Worm (Caenorhabditis elegans) whole organism, L3 larva: Measurements from ENCODE around the gene R12B2.7.

Experiments used
- R02D3.7 ChIP-seq: fragments of 150-350 bp; optimal IDR thresholded peaks from 2 replicates; lab custom pipeline; 2014; ENCODE audit warnings: missing biosample characterization, missing genetic modification characterization
- ama-1 ChIP-seq: fragments of 150-350 bp; optimal IDR thresholded peaks from 2 replicates; lab custom pipeline; 2018
- ceh-16 ChIP-seq: sonication (generic microtip); optimal IDR thresholded peaks from 2 replicates; lab custom pipeline; 2017; ENCODE audit warnings: missing biosample characterization, missing genetic modification characterization
- ceh-28 ChIP-seq: fragments of 150-350 bp; optimal IDR thresholded peaks from 2 replicates; lab custom pipeline; 2014; ENCODE audit warnings: missing biosample characterization, missing genetic modification reagents, missing genetic modification characterization
- ceh-82 ChIP-seq: fragments of 150-350 bp; optimal IDR thresholded peaks from 2 replicates; lab custom pipeline; 2014; ENCODE audit warnings: missing biosample characterization, missing genetic modification characterization
- daf-12 ChIP-seq: fragments of 150-350 bp; optimal IDR thresholded peaks from 2 replicates; lab custom pipeline; 2014; ENCODE audit warnings: missing biosample characterization, missing genetic modification reagents, missing genetic modification characterization
- egl-27 ChIP-seq: sonication (generic microtip); optimal IDR thresholded peaks from 4 replicates; lab custom pipeline; 2017; ENCODE audit warnings: missing biosample characterization, missing genetic modification reagents, missing genetic modification characterization
- egl-5 ChIP-seq: fragments of 150-350 bp; optimal IDR thresholded peaks from 2 replicates; lab custom pipeline; 2017; ENCODE audit warnings: missing biosample characterization, missing genetic modification reagents, missing genetic modification characterization, inconsistent platforms
- elt-1 ChIP-seq: fragments of 150-350 bp; optimal IDR thresholded peaks from 2 replicates; lab custom pipeline; 2014; ENCODE audit warnings: missing biosample characterization, missing genetic modification characterization
- elt-2 ChIP-seq: sonication (generic microtip); optimal IDR thresholded peaks from 2 replicates; lab custom pipeline; 2016; ENCODE audit warnings: missing genetic modification reagents, mild to moderate bottlenecking, missing genetic modification characterization, missing compliant biosample characterization
- elt-3 ChIP-seq, 3 experiments: fragments of 150-350 bp in 1 of 3; sonication (generic microtip) in 2 of 3; optimal IDR thresholded peaks; 2 replicates in 2 of 3; 4 replicates in 1 of 3; lab custom pipeline; 2014 to 2017; ENCODE audit warnings: missing biosample characterization in 3 of 3, missing genetic modification characterization in 3 of 3
- fkh-10 ChIP-seq: sonication (generic microtip); optimal IDR thresholded peaks from 2 replicates; lab custom pipeline; 2017; ENCODE audit warnings: missing biosample characterization, missing genetic modification reagents, missing genetic modification characterization
- fkh-2 ChIP-seq: fragments of 150-350 bp; optimal IDR thresholded peaks from 2 replicates; lab custom pipeline; 2014; ENCODE audit warnings: missing biosample characterization, missing genetic modification reagents, missing genetic modification characterization
- hmg-11 ChIP-seq: sonication (generic microtip); optimal IDR thresholded peaks from 2 replicates; lab custom pipeline; 2016; ENCODE audit warnings: missing genetic modification characterization, missing compliant biosample characterization
- jun-1 ChIP-seq: fragments of 150-350 bp; optimal IDR thresholded peaks from 2 replicates; lab custom pipeline; 2014; ENCODE audit warnings: missing biosample characterization, missing genetic modification reagents, missing genetic modification characterization
- lin-15B ChIP-seq: fragments of 150-350 bp; optimal IDR thresholded peaks from 2 replicates; lab custom pipeline; 2014; ENCODE audit warnings: missing biosample characterization, missing genetic modification characterization
- lin-39 ChIP-seq: fragments of 150-350 bp; optimal IDR thresholded peaks from 2 replicates; lab custom pipeline; 2018; ENCODE audit warnings: missing biosample characterization, missing genetic modification reagents, missing genetic modification characterization
- mdl-1 ChIP-seq: fragments of 150-350 bp; optimal IDR thresholded peaks from 2 replicates; lab custom pipeline; 2014; ENCODE audit warnings: missing biosample characterization, missing genetic modification characterization
- nfya-1 ChIP-seq: sonication (generic microtip); optimal IDR thresholded peaks from 2 replicates; lab custom pipeline; 2017; ENCODE audit warnings: missing genetic modification characterization, mild to moderate bottlenecking, missing compliant biosample characterization, antibody characterized with exemption, moderate library complexity; ENCODE audit not compliant: insufficient read depth
- nhr-23 ChIP-seq: fragments of 150-350 bp; optimal IDR thresholded peaks from 2 replicates; lab custom pipeline; 2014; ENCODE audit warnings: missing biosample characterization, missing genetic modification reagents, missing genetic modification characterization
- nhr-237 ChIP-seq: fragments of 150-350 bp; optimal IDR thresholded peaks from 2 replicates; lab custom pipeline; 2014; ENCODE audit warnings: missing biosample characterization, missing genetic modification characterization
- nhr-25 ChIP-seq: sonication (generic microtip); optimal IDR thresholded peaks from 2 replicates; lab custom pipeline; 2017; ENCODE audit warnings: missing biosample characterization, missing genetic modification characterization
- nhr-28 ChIP-seq: fragments of 150-350 bp; optimal IDR thresholded peaks from 2 replicates; lab custom pipeline; 2014; ENCODE audit warnings: missing biosample characterization, missing genetic modification characterization
- nhr-43 ChIP-seq: sonication (generic microtip); optimal IDR thresholded peaks from 2 replicates; lab custom pipeline; 2016; ENCODE audit warnings: mild to moderate bottlenecking, missing genetic modification characterization, missing compliant biosample characterization; ENCODE audit not compliant: poor library complexity, severe bottlenecking
- nhr-67 ChIP-seq: fragments of 150-350 bp; optimal IDR thresholded peaks from 2 replicates; lab custom pipeline; 2014; ENCODE audit warnings: missing biosample characterization, missing genetic modification characterization
- nhr-76 ChIP-seq: fragments of 150-350 bp; sonication (generic microtip); optimal IDR thresholded peaks from 5 replicates; lab custom pipeline; 2014; ENCODE audit warnings: missing biosample characterization, missing genetic modification characterization
- nhr-77 ChIP-seq: fragments of 150-350 bp; optimal IDR thresholded peaks from 2 replicates; lab custom pipeline; 2014; ENCODE audit warnings: missing biosample characterization, missing genetic modification characterization
- pha-4 ChIP-seq: fragments of 150-350 bp; optimal IDR thresholded peaks from 2 replicates; lab custom pipeline; 2014; ENCODE audit warnings: missing biosample characterization, missing genetic modification reagents, missing genetic modification characterization
- pqm-1 ChIP-seq: fragments of 150-350 bp; optimal IDR thresholded peaks from 2 replicates; lab custom pipeline; 2017; ENCODE audit warnings: missing biosample characterization, missing genetic modification characterization, inconsistent platforms
- sea-2 ChIP-seq: fragments of 150-350 bp; sonication (generic microtip); optimal IDR thresholded peaks from 4 replicates; lab custom pipeline; 2014; ENCODE audit warnings: missing biosample characterization, missing genetic modification reagents, missing genetic modification characterization
- skn-1 ChIP-seq: fragments of 150-350 bp; optimal IDR thresholded peaks from 2 replicates; lab custom pipeline; 2014; ENCODE audit warnings: missing biosample characterization, missing genetic modification characterization
- snpc-4 ChIP-seq: fragments of 150-350 bp; optimal IDR thresholded peaks from 2 replicates; lab custom pipeline; 2014; ENCODE audit warnings: missing biosample characterization, missing genetic modification characterization
- tbx-2 ChIP-seq: sonication (generic microtip); optimal IDR thresholded peaks from 2 replicates; lab custom pipeline; 2016; ENCODE audit warnings: mild to moderate bottlenecking, missing genetic modification characterization, missing compliant biosample characterization
- unc-39 ChIP-seq: sonication (generic microtip); optimal IDR thresholded peaks from 4 replicates; lab custom pipeline; 2017; ENCODE audit warnings: missing biosample characterization, missing genetic modification characterization
- unc-62 ChIP-seq: fragments of 150-350 bp; sonication (generic microtip); optimal IDR thresholded peaks from 4 replicates; lab custom pipeline; 2014; ENCODE audit warnings: missing biosample characterization, missing genetic modification reagents, missing genetic modification characterization
- zag-1 ChIP-seq: fragments of 150-350 bp; optimal IDR thresholded peaks from 2 replicates; lab custom pipeline; 2014; ENCODE audit warnings: missing biosample characterization, missing genetic modification characterization
- ztf-4 ChIP-seq: fragments of 150-350 bp; optimal IDR thresholded peaks from 2 replicates; lab custom pipeline; 2014; ENCODE audit warnings: missing biosample characterization, missing genetic modification characterization

The R12B2.7 gene

DNA sequence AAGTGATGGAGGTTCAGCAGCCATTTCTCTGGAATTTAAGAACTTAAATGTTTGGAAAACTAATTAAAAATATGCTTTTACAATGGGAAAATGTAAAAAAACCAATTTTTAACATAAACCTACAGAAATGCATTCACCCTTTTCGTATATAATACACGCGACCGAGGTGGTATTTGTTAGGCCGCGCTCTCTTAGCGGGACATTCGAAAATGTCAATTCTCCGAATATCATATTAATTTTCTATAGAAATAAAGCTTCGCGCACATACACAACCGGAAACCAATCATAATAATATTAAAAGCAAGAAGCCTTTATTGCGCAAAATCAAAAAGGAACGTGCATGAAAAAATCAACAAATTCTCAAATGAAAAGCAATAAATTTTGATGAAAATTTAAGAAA lies 38.4 kb downstream of the R12B2.7 start, which contains the start of gene ddx-23:
TSS of gene ddx-23 (minus strand) at position 30 of the 400 bp plus-strand sequence.
- TF ChIP-seq ama-1 (peak; percentile 79), elt-2 (tag; lab: Kevin White, UChicago) (peak; percentile 38), nhr-28 (no peak), nhr-76 (no peak), elt-1 (tag; lab: Kevin White, UChicago) (no peak), hmg-11 (tag; lab: Kevin White, UChicago) (no peak), nhr-43 (peak; percentile 30), nhr-77 (no peak), nfya-1 (tag; lab: Kevin White, UChicago) (peak; percentile 35), fkh-2 (tag; lab: Kevin White, UChicago) (no peak), pha-4 (peak; percentile 45), mdl-1 (tag; lab: Kevin White, UChicago) (no peak), daf-12 (tag; lab: Kevin White, UChicago) (no peak), unc-62 (GFP tag; lab: Kevin White, UChicago) (no peak), tbx-2 (tag; lab: Kevin White, UChicago) (peak; percentile 26), lin-15B (tag; lab: Kevin White, UChicago) (peak; percentile 0), lin-39 (tag; lab: Kevin White, UChicago) (no peak), pqm-1 (tag; lab: Kevin White, UChicago) (no peak), zag-1 (tag; lab: Kevin White, UChicago) (no peak), egl-27 (no peak)

DNA sequence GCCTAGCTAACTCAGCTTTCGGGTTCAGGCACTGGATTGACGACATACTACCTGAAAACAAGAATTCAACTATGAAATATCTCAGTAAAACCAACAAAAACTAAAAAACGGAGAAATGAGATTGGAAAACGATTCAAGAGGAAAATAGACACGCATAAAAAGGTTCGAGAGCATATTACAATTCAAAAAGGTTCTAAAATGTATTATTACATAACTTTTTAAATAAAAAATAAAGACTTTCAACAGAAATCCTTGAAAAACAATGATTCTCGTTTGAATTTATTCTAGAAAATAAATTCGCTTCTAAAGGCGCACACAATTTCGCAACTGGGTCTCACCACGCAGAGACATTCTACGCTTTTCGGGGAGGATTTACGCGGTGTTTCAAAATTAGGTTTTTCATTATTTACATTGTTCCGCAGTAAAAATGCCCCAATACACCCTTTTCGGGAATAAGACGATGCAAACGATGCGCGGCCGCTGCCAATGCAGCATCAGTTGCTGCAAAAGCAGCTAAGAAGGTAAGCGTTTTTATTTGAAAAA lies 40.9 kb downstream of the R12B2.7 start, which contains the start of the genes cct-6 and alh-9:
TSS of gene cct-6 (minus strand) at position 51 of the 543 bp plus-strand sequence.
TSS of gene alh-9 (plus strand) at position 382 of the 543 bp plus-strand sequence.
- TF ChIP-seq snpc-4 = peak; percentile 70
- TF ChIP-seq nfya-1 (tag; lab: Kevin White, UChicago) = peak; percentile 89
- TF ChIP-seq elt-2 (tag; lab: Kevin White, UChicago) = peak; percentile 42
- peak; percentile 33 for TF ChIP-seq hmg-11 (tag; lab: Kevin White, UChicago)
- peak; percentile 99 for TF ChIP-seq pha-4
- TF ChIP-seq egl-5 = peak; percentile 97
- no peak for TF ChIP-seq nhr-237 (tag; lab: Kevin White, UChicago)
- peak; percentile 7 for TF ChIP-seq egl-27
- TF ChIP-seq lin-39 (tag; lab: Kevin White, UChicago) = peak; percentile 88
- no peak for TF ChIP-seq nhr-67
- TF ChIP-seq ceh-82 (tag; lab: Kevin White, UChicago) = no peak
- TF ChIP-seq pqm-1 (tag; lab: Kevin White, UChicago) = peak; percentile 48
- peak; percentile 10 for TF ChIP-seq elt-1 (tag; lab: Kevin White, UChicago)
- peak; percentile 94 for TF ChIP-seq R02D3.7
- TF ChIP-seq ceh-16 (tag; lab: Kevin White, UChicago) = no peak
- TF ChIP-seq unc-39 (tag; lab: Kevin White, UChicago) = no peak
- TF ChIP-seq jun-1 (tag; lab: Kevin White, UChicago) = peak; percentile 24
- TF ChIP-seq lin-15B (tag; lab: Kevin White, UChicago) = peak; percentile 87
- peak; percentile 10 for TF ChIP-seq fkh-10 (GFP tag; lab: Kevin White, UChicago)
- peak; percentile 82 for TF ChIP-seq ama-1
- TF ChIP-seq nhr-25 (tag; lab: Kevin White, UChicago) = peak; percentile 71
- TF ChIP-seq nhr-43 = peak; percentile 6
- TF ChIP-seq nhr-23 (tag; lab: Kevin White, UChicago) = peak; percentile 79
- no peak for TF ChIP-seq sea-2
- TF ChIP-seq ceh-28 (tag; lab: Kevin White, UChicago) = no peak
- no peak for TF ChIP-seq skn-1 (tag; lab: Kevin White, UChicago)
- TF ChIP-seq, all 47 proteins: peak for 18

DNA sequence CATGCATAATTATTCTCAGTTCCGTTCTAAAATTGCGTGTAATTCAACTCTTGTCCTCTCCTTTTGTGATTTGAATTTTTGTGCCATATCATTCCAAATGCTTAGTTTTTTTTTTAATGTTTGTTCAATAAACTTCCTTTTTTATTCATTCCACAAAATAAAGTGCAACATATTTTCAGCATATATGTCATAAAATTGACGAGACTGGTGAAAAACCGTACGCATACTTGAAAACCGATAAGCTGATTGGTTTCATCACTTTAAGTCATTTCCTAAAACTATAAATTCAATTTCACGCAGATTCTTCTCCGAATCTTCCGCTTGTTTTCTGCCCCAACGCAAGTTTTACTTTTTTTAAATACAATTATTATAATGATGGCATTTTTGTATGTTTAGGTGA lies 44.2 kb downstream of the R12B2.7 start, which contains the start of gene dpf-4:
TSS of gene dpf-4 (plus strand) at position 301 of the 400 bp plus-strand sequence.
- TF ChIP-seq egl-27 (no peak), ztf-4 (tag; lab: Kevin White, UChicago) (peak; percentile 10), elt-3 (tag; optimal IDR thresholded peaks at IDR 0.05; lab: Kevin White, UChicago) (no peak), ceh-28 (tag; lab: Kevin White, UChicago) (no peak), unc-39 (tag; lab: Kevin White, UChicago) (no peak), nfya-1 (tag; lab: Kevin White, UChicago) (no peak)
- TF ChIP-seq, all 47 proteins: peak for 1
